Worm (Caenorhabditis elegans) whole organism, L4/young adult: ENCODE data around the gene trx-2.

Experiments
- W03F9.2 ChIP-seq: fragments of 150-350 bp; optimal IDR thresholded peaks from 2 replicates; lab custom pipeline; 2014; ENCODE audit warnings: missing biosample characterization, missing genetic modification characterization
- dao-5 ChIP-seq: sonication (generic microtip); optimal IDR thresholded peaks from 2 replicates; lab custom pipeline; 2016; ENCODE audit warnings: missing genotype, missing genetic modification characterization, moderate library complexity, missing compliant biosample characterization
- him-1 ChIP-seq: sonication (generic microtip); optimal IDR thresholded peaks from 2 replicates; lab custom pipeline; 2016; ENCODE audit warnings: missing genotype, missing genetic modification reagents, missing genetic modification characterization, missing compliant biosample characterization

trx-2 gene

DNA sequence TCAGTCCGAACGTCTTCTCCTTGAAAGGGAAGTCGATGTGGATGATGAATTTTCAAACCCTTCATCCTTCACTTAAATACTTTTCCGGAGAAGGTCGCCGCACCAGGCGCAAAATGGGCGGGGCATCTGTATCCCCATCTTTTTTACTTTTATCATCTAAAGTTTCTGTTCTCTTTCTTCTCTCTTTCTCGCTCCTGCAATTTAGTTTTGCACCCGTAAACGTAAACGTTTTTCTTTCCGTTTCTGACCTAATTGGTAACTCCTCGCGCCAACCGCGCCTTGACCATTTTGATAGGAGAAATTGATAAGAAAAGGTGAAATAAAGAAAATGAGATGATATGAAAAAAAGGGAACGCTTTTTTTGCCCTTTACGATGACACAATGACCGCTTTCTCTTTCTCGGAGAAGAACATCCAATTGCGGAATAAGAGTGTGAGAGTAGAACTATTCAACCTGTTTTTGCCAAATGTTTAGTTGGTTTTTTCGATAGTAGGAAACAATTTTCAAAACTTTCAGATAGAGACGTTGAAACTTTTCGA lies 21.6 kb upstream of the trx-2 start, which contains the start of gene col-149:
Gene col-149, minus strand, starts transcription at position 51 of the 539 bp plus-strand sequence.
- no peak for TF ChIP-seq dao-5 (tag; lab: Kevin White, UChicago)
- no peak for TF ChIP-seq W03F9.2 (tag; lab: Kevin White, UChicago)
- TF ChIP-seq him-1 (tag; lab: Kevin White, UChicago) = no peak

DNA sequence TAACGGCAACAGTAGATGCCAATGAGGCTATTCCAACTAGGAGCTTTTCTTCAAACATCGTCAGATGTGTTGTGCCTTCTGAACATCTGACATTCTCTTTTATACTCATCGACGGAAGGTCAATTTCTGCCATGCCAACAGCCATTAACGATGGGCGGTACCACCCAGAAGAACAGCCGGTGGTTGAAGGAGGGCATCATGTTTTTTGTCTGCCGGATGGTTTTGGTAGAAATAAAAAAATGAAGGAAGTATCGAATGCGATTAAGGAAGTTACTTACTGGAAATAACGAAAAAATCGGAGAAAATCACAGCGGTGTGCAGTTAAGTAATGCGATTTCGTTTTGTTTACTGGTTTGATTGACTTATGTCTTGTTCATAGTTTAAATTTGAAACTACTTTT lies 19.9 kb upstream of the trx-2 start, which contains the start of gene col-150:
Gene col-150, minus strand, starts transcription at position 101 of the 400 bp plus-strand sequence.
- TF ChIP-seq him-1 (tag; lab: Kevin White, UChicago) (no peak), W03F9.2 (tag; lab: Kevin White, UChicago) (no peak), dao-5 (tag; lab: Kevin White, UChicago) (no peak)

DNA sequence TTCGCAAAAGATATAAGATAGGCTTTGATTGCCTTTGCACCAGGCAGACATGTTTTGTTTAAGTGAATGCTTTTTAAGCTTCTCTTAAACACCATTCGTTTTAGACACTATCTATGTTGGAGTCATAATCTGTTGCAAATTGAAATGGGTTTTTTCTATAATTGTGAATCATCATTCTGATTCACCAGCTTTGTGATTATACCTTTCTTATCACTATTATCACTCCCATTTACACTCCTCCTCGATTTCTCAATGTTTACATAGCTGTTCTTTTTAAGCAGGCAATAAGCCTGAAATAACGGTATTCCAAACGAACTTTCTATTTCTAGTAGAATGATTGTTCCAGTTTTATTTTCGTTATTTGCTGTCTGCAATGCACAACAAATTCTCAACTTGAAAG lies 17.4 kb upstream of the trx-2 start, which contains the start of gene B0024.4:
Gene B0024.4, plus strand, starts transcription at position 301 of the 400 bp plus-strand sequence.
- no peak for TF ChIP-seq W03F9.2 (tag; lab: Kevin White, UChicago)
- no peak for TF ChIP-seq dao-5 (tag; lab: Kevin White, UChicago)
- TF ChIP-seq him-1 (tag; lab: Kevin White, UChicago) = no peak

DNA sequence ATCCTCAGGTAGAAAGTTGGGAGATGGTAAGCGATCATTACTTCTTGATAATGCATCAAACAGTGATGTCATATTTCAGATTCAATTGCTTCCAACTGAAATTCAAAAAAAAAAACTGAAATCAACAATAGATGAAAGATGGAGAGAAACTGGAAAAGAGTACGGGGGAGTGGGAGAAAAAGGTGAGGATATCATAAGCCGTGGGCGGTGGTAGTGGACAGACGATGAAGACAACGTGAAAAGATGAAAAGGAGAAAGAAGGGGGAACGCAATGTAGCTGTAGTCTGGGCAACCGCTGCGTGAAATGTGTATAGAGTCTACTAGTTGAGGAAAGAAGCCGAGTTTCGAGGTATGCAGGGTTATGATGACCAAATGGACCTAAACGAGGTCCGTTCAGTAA lies 7.2 kb upstream of the trx-2 start, which contains the start of gene che-12:
Gene che-12, minus strand, starts transcription at position 101 of the 400 bp plus-strand sequence.
- no peak for TF ChIP-seq dao-5 (tag; lab: Kevin White, UChicago)
- no peak for TF ChIP-seq W03F9.2 (tag; lab: Kevin White, UChicago)
- TF ChIP-seq him-1 (tag; lab: Kevin White, UChicago) = no peak

DNA sequence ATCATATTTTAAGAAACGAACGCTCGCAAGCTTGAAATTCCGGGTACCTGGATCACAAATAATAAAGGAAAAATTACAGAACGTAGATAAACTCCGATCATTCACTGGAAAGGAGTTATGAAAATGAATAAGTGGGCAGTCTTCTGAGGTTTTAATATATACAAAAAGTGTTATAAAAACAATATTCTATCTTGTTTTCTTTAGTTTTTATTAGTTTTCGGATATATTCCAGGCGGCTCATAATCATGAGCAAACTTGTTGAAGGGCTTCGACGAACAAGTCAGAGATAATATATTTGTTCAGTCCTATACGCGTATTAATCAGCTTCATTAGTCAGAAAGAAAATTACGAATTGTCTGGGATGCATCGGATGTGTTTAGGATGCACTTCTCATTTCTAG lies 518 bp upstream of the trx-2 start, which contains the start of gene gcy-6:
Gene gcy-6, minus strand, starts transcription at position 101 of the 400 bp plus-strand sequence.
- no peak for TF ChIP-seq W03F9.2 (tag; lab: Kevin White, UChicago)
- no peak for TF ChIP-seq him-1 (tag; lab: Kevin White, UChicago)
- TF ChIP-seq dao-5 (tag; lab: Kevin White, UChicago) = no peak

DNA sequence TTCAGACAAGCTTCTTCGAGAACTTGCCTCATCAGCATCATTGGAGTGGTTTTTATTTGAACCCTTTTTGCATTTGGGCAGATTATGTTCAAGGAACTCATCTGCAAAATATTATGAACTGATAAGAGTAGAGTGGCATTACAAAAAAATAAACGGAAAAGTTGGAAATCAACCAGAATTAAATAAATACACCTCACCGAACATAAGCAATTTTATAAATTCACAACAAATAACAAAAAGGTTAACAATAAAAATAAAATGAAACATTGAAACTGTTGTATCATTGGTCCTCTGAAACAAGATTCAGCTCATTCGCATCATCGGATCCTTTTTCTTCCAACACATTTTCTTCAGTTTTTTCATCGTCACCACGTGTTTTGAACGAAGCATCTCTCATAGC lies 2.8 kb downstream of the trx-2 start, which contains the start of gene asps-1:
Gene asps-1, minus strand, starts transcription at position 101 of the 400 bp plus-strand sequence.
- TF ChIP-seq him-1 (tag; lab: Kevin White, UChicago) = no peak
- no peak for TF ChIP-seq dao-5 (tag; lab: Kevin White, UChicago)
- no peak for TF ChIP-seq W03F9.2 (tag; lab: Kevin White, UChicago)

DNA sequence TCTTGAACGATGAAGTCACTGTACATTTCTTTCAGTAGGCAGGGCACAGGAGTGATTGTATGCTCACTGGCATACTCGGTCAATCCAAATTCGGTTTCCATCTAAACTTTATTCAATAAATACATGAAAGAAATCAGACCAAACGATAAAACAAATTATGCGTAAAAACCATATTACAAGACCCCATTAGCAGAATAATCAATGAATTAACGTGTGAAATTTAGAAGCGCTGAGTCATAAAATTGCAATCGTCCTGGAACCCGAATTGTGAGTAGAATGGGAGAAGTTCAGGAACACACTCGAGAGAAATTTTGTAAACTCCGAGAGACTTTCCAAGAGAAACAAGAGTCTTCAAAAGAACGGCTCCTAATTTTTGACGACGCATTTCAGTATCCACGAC lies 5.0 kb downstream of the trx-2 start, which contains the start of gene B0024.11:
Gene B0024.11, minus strand, starts transcription at position 101 of the 400 bp plus-strand sequence.
- TF ChIP-seq him-1 (tag; lab: Kevin White, UChicago) (no peak), W03F9.2 (tag; lab: Kevin White, UChicago) (no peak), dao-5 (tag; lab: Kevin White, UChicago) (no peak)

DNA sequence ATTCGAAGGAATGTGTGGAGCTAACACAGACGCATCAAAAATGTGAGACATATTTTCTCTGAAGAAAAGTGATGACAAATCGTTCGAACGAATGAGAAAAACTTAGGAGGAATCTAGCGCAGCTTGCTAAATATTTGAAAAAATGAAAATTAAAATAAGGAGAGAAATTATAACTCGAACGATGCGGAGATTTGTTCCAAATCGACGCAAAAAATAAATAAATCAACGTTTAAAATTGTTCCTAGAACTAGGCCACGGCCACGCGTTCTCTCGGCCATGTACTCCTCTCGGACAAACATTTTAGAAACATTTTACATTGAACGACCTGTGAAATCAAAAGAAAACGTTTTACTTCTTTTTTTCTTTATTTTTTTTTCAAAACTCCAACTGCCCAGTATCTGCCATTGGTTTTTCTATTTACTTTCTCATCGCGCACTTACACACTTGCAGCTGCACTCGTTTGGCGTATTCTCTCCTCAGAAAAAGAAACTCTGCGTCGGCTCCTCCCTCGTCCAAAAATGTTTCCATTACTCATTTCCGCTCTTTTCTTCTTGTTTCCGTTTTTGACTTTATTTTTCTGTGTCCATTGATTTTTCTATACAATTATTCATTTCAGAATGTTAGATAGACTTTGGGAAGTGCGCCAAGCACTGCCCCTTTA lies 5.8 kb downstream of the trx-2 start, which contains the start of the genes gna-1 and B0024.13:
Gene gna-1, minus strand, starts transcription at position 51 of the 661 bp plus-strand sequence.
Gene B0024.13, plus strand, starts transcription at position 611 of the 661 bp plus-strand sequence.
- TF ChIP-seq him-1 (tag; lab: Kevin White, UChicago) (no peak), dao-5 (tag; lab: Kevin White, UChicago) (no peak), W03F9.2 (tag; lab: Kevin White, UChicago) (no peak)

DNA sequence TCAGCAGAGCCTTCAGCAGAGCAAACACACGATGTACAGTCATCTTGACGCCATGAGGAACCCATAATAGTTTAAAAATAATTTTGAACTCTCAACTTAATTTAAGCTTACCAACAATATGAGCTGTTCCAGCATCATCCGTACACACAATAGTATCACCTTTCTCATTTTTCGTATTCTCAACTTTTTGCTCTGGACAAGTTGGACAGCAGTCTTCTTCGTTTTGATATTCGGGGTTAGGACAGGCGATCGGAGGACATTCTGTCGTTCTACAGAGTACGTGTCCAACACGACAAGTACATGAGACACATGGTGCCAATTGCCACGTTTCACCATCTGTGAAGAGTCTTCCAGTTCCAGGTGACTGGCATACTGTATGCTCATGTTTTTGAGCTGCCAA lies 9.1 kb downstream of the trx-2 start:
- TF ChIP-seq dao-5 (tag; lab: Kevin White, UChicago) = no peak
- no peak for TF ChIP-seq W03F9.2 (tag; lab: Kevin White, UChicago)
- no peak for TF ChIP-seq him-1 (tag; lab: Kevin White, UChicago)

DNA sequence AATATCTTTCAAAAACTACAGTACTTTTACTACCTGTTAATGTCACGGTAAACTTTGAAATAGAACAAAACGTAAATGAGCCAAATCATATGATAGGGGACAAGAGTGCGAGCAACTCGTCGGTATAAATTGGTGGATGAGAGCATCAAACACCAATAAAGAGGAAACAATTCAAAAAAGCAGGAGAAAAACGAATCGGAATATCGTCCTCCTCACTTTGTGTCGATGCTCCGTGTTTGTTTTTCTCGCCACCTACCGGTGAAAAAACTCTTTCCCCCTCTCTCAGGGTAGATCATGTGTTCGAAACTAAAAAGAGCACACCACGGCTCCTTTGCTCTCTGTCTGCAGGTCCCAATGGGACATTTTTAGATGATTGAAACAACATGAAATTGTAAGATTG lies 13.6 kb downstream of the trx-2 start:
- TF ChIP-seq dao-5 (tag; lab: Kevin White, UChicago) (no peak), W03F9.2 (tag; lab: Kevin White, UChicago) (no peak)

DNA sequence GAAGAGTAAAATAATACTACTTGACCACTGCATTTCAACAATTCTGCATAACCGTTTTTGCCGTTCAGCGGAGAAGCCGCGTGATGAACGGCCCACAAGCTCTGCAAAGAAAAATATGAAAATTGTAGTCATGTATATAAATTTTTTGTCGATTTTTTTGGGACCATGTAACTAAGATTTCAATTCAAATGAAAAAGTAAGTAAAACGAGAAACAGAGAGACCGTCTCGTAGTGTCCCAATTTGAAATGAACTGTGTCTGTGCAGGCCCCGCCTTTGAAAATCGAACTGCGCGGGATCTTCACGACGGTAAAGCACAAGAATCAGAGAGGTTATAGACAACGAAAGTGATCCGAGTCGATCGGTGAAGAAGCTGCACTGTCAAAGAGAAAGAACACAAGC lies 17.5 kb downstream of the trx-2 start, which contains the start of gene crm-1:
Gene crm-1, minus strand, starts transcription at position 101 of the 400 bp plus-strand sequence.
- TF ChIP-seq W03F9.2 (tag; lab: Kevin White, UChicago) = no peak
- no peak for TF ChIP-seq him-1 (tag; lab: Kevin White, UChicago)

DNA sequence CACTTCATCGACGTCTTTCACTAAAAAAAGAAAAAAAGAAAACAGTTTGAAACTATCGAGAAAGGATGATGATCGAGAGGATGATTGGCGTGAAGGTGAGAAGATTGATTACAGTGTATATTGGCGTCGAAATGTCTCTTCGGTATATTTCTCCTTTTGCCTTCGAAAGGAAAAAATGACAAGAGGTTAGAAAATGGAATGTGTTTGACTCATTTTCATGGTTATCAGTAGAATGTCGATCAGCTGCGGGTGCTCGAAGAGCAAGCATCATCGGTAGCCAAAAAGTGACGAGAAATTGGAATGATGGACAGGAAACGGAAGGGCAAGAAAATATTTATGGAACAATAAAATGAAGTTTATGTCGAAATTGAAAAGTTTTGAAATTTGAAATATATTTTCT lies 19.4 kb downstream of the trx-2 start:
- TF ChIP-seq W03F9.2 (tag; lab: Kevin White, UChicago) = no peak
- no peak for TF ChIP-seq dao-5 (tag; lab: Kevin White, UChicago)
- TF ChIP-seq him-1 (tag; lab: Kevin White, UChicago) = no peak

DNA sequence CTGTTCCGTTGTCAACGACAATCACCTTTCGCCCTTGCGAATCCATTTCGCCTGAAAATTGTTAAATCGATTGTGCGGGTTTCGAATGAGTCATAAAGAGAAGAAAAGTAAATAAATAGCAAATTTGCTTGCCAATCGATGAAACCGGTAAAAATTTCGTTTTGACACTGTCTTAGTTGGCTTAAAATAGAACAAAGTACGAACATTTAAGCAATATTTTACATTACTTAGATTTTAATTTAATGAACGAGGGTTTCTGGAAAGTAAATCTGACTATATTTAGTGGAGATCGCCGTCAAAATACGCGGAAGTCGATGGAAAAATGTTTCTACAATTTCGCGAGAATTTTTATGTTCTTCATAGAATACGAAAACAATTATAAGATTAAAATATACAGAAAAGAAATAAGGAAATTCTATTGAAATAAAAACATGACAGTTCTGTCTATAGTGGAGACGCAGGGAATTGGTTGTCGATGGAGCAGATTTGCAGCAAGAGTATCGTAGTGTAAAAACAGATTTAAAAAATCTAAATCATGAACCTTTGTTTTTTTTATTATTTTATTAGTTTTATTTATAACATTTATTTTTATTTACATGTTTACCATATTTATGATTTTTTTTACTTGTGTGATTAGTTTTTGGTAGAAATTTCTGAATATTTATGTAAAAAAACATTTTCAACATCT lies 24.0 kb downstream of the trx-2 start, which contains the start of gene arx-2:
Gene arx-2, minus strand, starts transcription at position 51 of the 688 bp plus-strand sequence.
- TF ChIP-seq W03F9.2 (tag; lab: Kevin White, UChicago) = peak; percentile 90
- no peak for TF ChIP-seq him-1 (tag; lab: Kevin White, UChicago)
- no peak for TF ChIP-seq dao-5 (tag; lab: Kevin White, UChicago)
